Worm (Caenorhabditis elegans): Measurements from ENCODE around the gene frpr-17.

- TF ChIP-seq ZK185.1 (tag; optimal IDR thresholded peaks at IDR 0.05; ENCODE audit: poor library complexity, severe bottlenecking), result no peak
- TF ChIP-seq nfya-2 (GFP tag; IDR thresholded peaks at IDR 0.05), result no peak
- TF ChIP-seq aptf-3 (GFP tag; IDR thresholded peaks at IDR 0.05), result no peak
- no peak for TF ChIP-seq nhr-120 (GFP tag; IDR thresholded peaks at IDR 0.05)
- no peak for TF ChIP-seq attf-6 (GFP tag; IDR thresholded peaks at IDR 0.05)
- TF ChIP-seq snpc-4 (GFP tag; optimal IDR thresholded peaks at IDR 0.05), result no peak
- no peak for TF ChIP-seq snpc-4 (tag; optimal IDR thresholded peaks at IDR 0.05)
- no peak for TF ChIP-seq ceh-79 (tag; optimal IDR thresholded peaks at IDR 0.05)
These were observed 23.0 kb upstream of the frpr-17 start, which contains the start of gene Y60A9.3 for ce11 chrX:14382951-14383350.

Measured in whole organism, young adult.